Worm (Caenorhabditis elegans) whole organism, L4/young adult: ENCODE results near the gene hlh-11.

Source experiments
- W03F9.2 ChIP-seq: fragments of 150-350 bp; optimal IDR thresholded peaks from 2 replicates; lab custom pipeline; 2014; ENCODE audit warnings: missing biosample characterization, missing genetic modification characterization
- dao-5 ChIP-seq: sonication (generic microtip); optimal IDR thresholded peaks from 2 replicates; lab custom pipeline; 2016; ENCODE audit warnings: missing genotype, missing genetic modification characterization, moderate library complexity, missing compliant biosample characterization
- him-1 ChIP-seq: sonication (generic microtip); optimal IDR thresholded peaks from 2 replicates; lab custom pipeline; 2016; ENCODE audit warnings: missing genotype, missing genetic modification reagents, missing genetic modification characterization, missing compliant biosample characterization

DNA sequence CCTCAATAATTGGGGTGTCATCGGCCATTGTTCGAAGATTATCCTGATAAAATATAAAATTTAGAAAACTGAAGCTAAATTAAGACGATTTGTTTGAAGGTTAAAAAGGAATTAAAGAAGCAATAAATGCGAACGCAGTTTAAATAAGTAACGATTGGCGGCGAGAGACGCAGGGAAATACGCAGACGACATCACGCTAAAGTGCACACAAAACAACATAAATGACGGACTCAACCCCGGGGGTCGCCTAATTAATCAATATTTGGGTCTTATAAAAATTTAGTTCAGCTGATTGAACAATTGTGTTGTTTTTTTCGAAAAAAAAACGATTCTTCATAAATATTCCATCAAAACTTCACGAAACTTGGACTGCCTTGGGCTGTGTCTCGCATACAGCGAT is 3.1 kb upstream of the hlh-11 start, which contains the start of gene hcp-3:
- TF ChIP-seq him-1 (tag; lab: Kevin White, UChicago) (no peak), dao-5 (tag; lab: Kevin White, UChicago) (no peak), W03F9.2 (no peak)
